Fruit fly (Drosophila melanogaster) whole organism, pupa: ENCODE measurements around the gene CG43091.

ENCODE experiments used
- CG10348 ChIP-seq: fragments of 200-800 bp; sonication (Bioruptor generic); IDR thresholded peaks from 2 replicates; pipeline ENCODE4 v1.3.6; 2022; ENCODE audit warnings: missing biosample characterization, missing genetic modification characterization
- CG12605 ChIP-seq: fragments of 200-800 bp; sonication (Bioruptor generic); IDR thresholded peaks from 2 replicates; pipeline ENCODE4 v1.3.6; 2022; ENCODE audit warnings: missing biosample characterization, missing genetic modification characterization
- CG13204 ChIP-seq: fragments of 200-800 bp; sonication (Bioruptor generic); optimal IDR thresholded peaks from 2 replicates; lab custom pipeline; 2018; ENCODE audit warnings: missing biosample characterization, mild to moderate bottlenecking, missing genetic modification characterization, moderate library complexity
- CG14655 ChIP-seq: fragments of 200-800 bp; sonication (Bioruptor generic); optimal IDR thresholded peaks from 3 replicates; lab custom pipeline; 2017; ENCODE audit warnings: mild to moderate bottlenecking, missing biosample characterization, missing genetic modification reagents, missing genetic modification characterization
- CG15710 ChIP-seq: fragments of 200-800 bp; sonication (Bioruptor generic); optimal IDR thresholded peaks from 2 replicates; lab custom pipeline; 2018; ENCODE audit warnings: missing biosample characterization, mild to moderate bottlenecking, missing genetic modification characterization, moderate library complexity
- CG17806 ChIP-seq: fragments of 200-800 bp; sonication (Bioruptor generic); optimal IDR thresholded peaks from 2 replicates; lab custom pipeline; 2018; ENCODE audit warnings: missing biosample characterization, mild to moderate bottlenecking, missing genetic modification characterization, moderate library complexity
- CG32121 ChIP-seq: fragments of 200-800 bp; sonication (Bioruptor generic); IDR thresholded peaks from 2 replicates; pipeline ENCODE4 v1.3.6; 2022; ENCODE audit warnings: missing biosample characterization, missing genetic modification characterization
- CG34367 ChIP-seq: fragments of 200-800 bp; sonication (Bioruptor generic); optimal IDR thresholded peaks from 2 replicates; lab custom pipeline; 2018; ENCODE audit warnings: missing biosample characterization, mild to moderate bottlenecking, missing genetic modification characterization
- CG4496 ChIP-seq: fragments of 200-800 bp; sonication (Bioruptor generic); IDR thresholded peaks from 3 replicates; pipeline ENCODE4 v1.3.6; 2022; ENCODE audit warnings: missing biosample characterization, missing genetic modification characterization
- CG8159 ChIP-seq: fragments of 200-800 bp; sonication (Bioruptor generic); optimal IDR thresholded peaks from 3 replicates; lab custom pipeline; 2018; ENCODE audit warnings: missing biosample characterization, mild to moderate bottlenecking, missing genetic modification characterization, moderate library complexity
- CG8301 ChIP-seq: fragments of 200-800 bp; sonication (Bioruptor generic); optimal IDR thresholded peaks from 2 replicates; lab custom pipeline; 2018; ENCODE audit warnings: missing biosample characterization, mild to moderate bottlenecking, missing genetic modification characterization
- CG9948 ChIP-seq: fragments of 200-800 bp; sonication (Bioruptor generic); optimal IDR thresholded peaks from 2 replicates; lab custom pipeline; 2018; ENCODE audit warnings: missing biosample characterization, mild to moderate bottlenecking, missing genetic modification characterization, moderate library complexity
- D1 ChIP-seq: fragments of 200-800 bp; sonication (Bioruptor generic); optimal IDR thresholded peaks from 2 replicates; lab custom pipeline; 2018; ENCODE audit warnings: missing biosample characterization, mild to moderate bottlenecking, missing genetic modification characterization, moderate library complexity
- EcR ChIP-seq: fragments of 200-800 bp; sonication (Bioruptor generic); optimal IDR thresholded peaks from 3 replicates; lab custom pipeline; 2019; ENCODE audit warnings: missing biosample characterization, missing genetic modification characterization, mild to moderate bottlenecking, moderate library complexity, missing genetic modification reagents
- Ets98B ChIP-seq: fragments of 200-800 bp; sonication (Bioruptor generic); IDR thresholded peaks from 2 replicates; pipeline ENCODE4 v1.3.6; 2022; ENCODE audit warnings: missing biosample characterization, missing genetic modification characterization
- Pif1A ChIP-seq: fragments of 200-800 bp; sonication (Bioruptor generic); optimal IDR thresholded peaks from 3 replicates; lab custom pipeline; 2016; ENCODE audit warnings: missing biosample characterization, missing genetic modification characterization
- Pif1B ChIP-seq: fragments of 200-800 bp; sonication (Bioruptor generic); optimal IDR thresholded peaks from 3 replicates; lab custom pipeline; 2016; ENCODE audit warnings: missing biosample characterization, missing genetic modification characterization
- Snoo ChIP-seq: fragments of 200-800 bp; sonication (Bioruptor generic); optimal IDR thresholded peaks from 3 replicates; lab custom pipeline; 2017; ENCODE audit warnings: missing biosample characterization, mild to moderate bottlenecking, missing genetic modification characterization, inconsistent platforms
- fd96Ca ChIP-seq: fragments of 200-800 bp; sonication (Bioruptor generic); IDR thresholded peaks from 3 replicates; pipeline ENCODE4 v1.3.6; 2022; ENCODE audit warnings: missing biosample characterization, missing genetic modification characterization
- gl ChIP-seq: fragments of 200-800 bp; sonication (Bioruptor generic); optimal IDR thresholded peaks from 2 replicates; lab custom pipeline; 2018; ENCODE audit warnings: missing biosample characterization, mild to moderate bottlenecking, missing genetic modification characterization
- rn ChIP-seq: fragments of 200-800 bp; sonication (Bioruptor generic); IDR thresholded peaks from 2 replicates; pipeline ENCODE4 v1.3.6; 2022; ENCODE audit warnings: missing biosample characterization, missing genetic modification characterization

Gene CG43091

dm6 chr3R:22747423-22748090, 21.0 kb downstream of the CG43091 start, which contains the start of gene CG17141:
Gene CG17141 (minus strand): TSS chr3R:22747599.
- TF ChIP-seq CG17806 (tag; lab: Kevin White, UChicago) (no peak), rn (no peak), Pif1A (GFP tag; lab: Kevin White, UChicago) (no peak), fd96Ca (GFP tag; lab: Robert Waterston, UW) (no peak), D1 (tag; lab: Kevin White, UChicago) (no peak), CG8301 (tag; lab: Kevin White, UChicago) (no peak), CG8159 (tag; lab: Kevin White, UChicago) (no peak), EcR (GFP tag; lab: Kevin White, UChicago) (no peak), CG32121 (GFP tag; lab: Robert Waterston, UW) (no peak), CG14655 (GFP tag; lab: Kevin White, UChicago) (no peak), gl (tag; lab: Kevin White, UChicago) (no peak), CG10348 (no peak), CG13204 (GFP tag; lab: Kevin White, UChicago) (no peak), Ets98B (GFP tag; lab: Robert Waterston, UW) (no peak), CG34367 (tag; lab: Kevin White, UChicago) (no peak), CG12605 (GFP tag; lab: Robert Waterston, UW) (no peak), CG15710 (tag; lab: Kevin White, UChicago) (no peak), Pif1B (GFP tag; lab: Kevin White, UChicago) (no peak)

- no peak for TF ChIP-seq CG4496 (GFP tag; lab: Robert Waterston, UW)
- TF ChIP-seq D1 (tag; lab: Kevin White, UChicago) = no peak
- no peak for TF ChIP-seq CG15710 (tag; lab: Kevin White, UChicago)
- TF ChIP-seq CG32121 (GFP tag; lab: Robert Waterston, UW) = no peak
- TF ChIP-seq Snoo (tag; lab: Kevin White, UChicago) = no peak
- TF ChIP-seq rn = no peak
- TF ChIP-seq CG17806 (tag; lab: Kevin White, UChicago) = no peak
- TF ChIP-seq CG34367 (tag; lab: Kevin White, UChicago) = no peak
- TF ChIP-seq CG14655 (GFP tag; lab: Kevin White, UChicago) = no peak
- TF ChIP-seq CG13204 (GFP tag; lab: Kevin White, UChicago) = no peak
- TF ChIP-seq Pif1A (GFP tag; lab: Kevin White, UChicago) = no peak
- no peak for TF ChIP-seq EcR (GFP tag; lab: Kevin White, UChicago)
- TF ChIP-seq fd96Ca (GFP tag; lab: Robert Waterston, UW) = no peak
- no peak for TF ChIP-seq CG10348
- no peak for TF ChIP-seq Ets98B (GFP tag; lab: Robert Waterston, UW)
- TF ChIP-seq Pif1B (GFP tag; lab: Kevin White, UChicago) = no peak
Measured at dm6 chr3R:22745432-22745831, 23.1 kb downstream of the CG43091 start, which contains the start of the genes vret and HP1c. Gene vret (minus strand): TSS chr3R:22745581. Gene HP1c (plus strand): TSS chr3R:22745620.

- no peak for TF ChIP-seq CG4496 (GFP tag; lab: Robert Waterston, UW)
- no peak for TF ChIP-seq D1 (tag; lab: Kevin White, UChicago)
- no peak for TF ChIP-seq CG8159 (tag; lab: Kevin White, UChicago)
- TF ChIP-seq rn = no peak
- TF ChIP-seq CG14655 (GFP tag; lab: Kevin White, UChicago) = no peak
- TF ChIP-seq Pif1A (GFP tag; lab: Kevin White, UChicago) = no peak
- TF ChIP-seq CG17806 (tag; lab: Kevin White, UChicago) = no peak
- no peak for TF ChIP-seq EcR (GFP tag; lab: Kevin White, UChicago)
- TF ChIP-seq gl (tag; lab: Kevin White, UChicago) = no peak
- TF ChIP-seq CG13204 (GFP tag; lab: Kevin White, UChicago) = no peak
- no peak for TF ChIP-seq CG8301 (tag; lab: Kevin White, UChicago)
- TF ChIP-seq CG9948 (tag; lab: Kevin White, UChicago) = no peak
- TF ChIP-seq, all 21 proteins: peak for 0
Measured at dm6 chr3R:22740930-22741329, 27.6 kb downstream of the CG43091 start, which contains the start of the genes Dcr-1 and CG6985. Gene Dcr-1 (minus strand): TSS chr3R:22741091. Gene CG6985 (plus strand): TSS chr3R:22741150.

- TF ChIP-seq gl (tag; lab: Kevin White, UChicago) = no peak
- no peak for TF ChIP-seq CG10348
- no peak for TF ChIP-seq CG17806 (tag; lab: Kevin White, UChicago)
- TF ChIP-seq CG32121 (GFP tag; lab: Robert Waterston, UW) = no peak
- TF ChIP-seq CG4496 (GFP tag; lab: Robert Waterston, UW) = no peak
Measured at dm6 chr3R:22733751-22734150, 34.8 kb downstream of the CG43091 start, which contains the start of gene Takl2. Gene Takl2 (minus strand): TSS chr3R:22733851.

- no peak for TF ChIP-seq CG12605 (GFP tag; lab: Robert Waterston, UW)
- no peak for TF ChIP-seq CG8159 (tag; lab: Kevin White, UChicago)
- TF ChIP-seq CG32121 (GFP tag; lab: Robert Waterston, UW) = no peak
- no peak for TF ChIP-seq D1 (tag; lab: Kevin White, UChicago)
- TF ChIP-seq CG13204 (GFP tag; lab: Kevin White, UChicago) = no peak
- TF ChIP-seq Pif1B (GFP tag; lab: Kevin White, UChicago) = no peak
- no peak for TF ChIP-seq fd96Ca (GFP tag; lab: Robert Waterston, UW)
- TF ChIP-seq CG9948 (tag; lab: Kevin White, UChicago) = no peak
- no peak for TF ChIP-seq Pif1A (GFP tag; lab: Kevin White, UChicago)
- TF ChIP-seq EcR (GFP tag; lab: Kevin White, UChicago) = no peak
- no peak for TF ChIP-seq CG15710 (tag; lab: Kevin White, UChicago)
- TF ChIP-seq CG34367 (tag; lab: Kevin White, UChicago) = no peak
- no peak for TF ChIP-seq CG17806 (tag; lab: Kevin White, UChicago)
- no peak for TF ChIP-seq CG4496 (GFP tag; lab: Robert Waterston, UW)
- no peak for TF ChIP-seq CG14655 (GFP tag; lab: Kevin White, UChicago)
- TF ChIP-seq gl (tag; lab: Kevin White, UChicago) = no peak
- TF ChIP-seq Snoo (tag; lab: Kevin White, UChicago) = no peak
Measured at dm6 chr3R:22732995-22733394, 35.5 kb downstream of the CG43091 start.
